Fruit fly (Drosophila melanogaster) whole organism, embryonic: Measurements from ENCODE around the gene BNIP3.

Experiments used
- CG10147 ChIP-seq: fragments of 200-800 bp; sonication (Bioruptor generic); optimal IDR thresholded peaks from 2 replicates; lab custom pipeline; 2019; ENCODE audit warnings: missing biosample characterization, mild to moderate bottlenecking, missing genetic modification characterization, moderate library complexity
- CG13296 ChIP-seq: fragments of 200-800 bp; sonication (Bioruptor generic); optimal IDR thresholded peaks from 3 replicates; lab custom pipeline; 2018; ENCODE audit warnings: missing biosample characterization, mild to moderate bottlenecking, missing genetic modification characterization
- CG13894 ChIP-seq: fragments of 200-800 bp; sonication (Bioruptor generic); optimal IDR thresholded peaks from 3 replicates; lab custom pipeline; 2018; ENCODE audit warnings: missing biosample characterization, mild to moderate bottlenecking, missing genetic modification characterization, moderate library complexity
- CG14441 ChIP-seq: fragments of 200-800 bp; sonication (Bioruptor generic); IDR thresholded peaks from 2 replicates; pipeline ENCODE4 v1.3.6; 2022; ENCODE audit warnings: missing biosample characterization, missing genetic modification characterization
- CG1602 ChIP-seq: fragments of 200-800 bp; sonication (Bioruptor generic); optimal IDR thresholded peaks from 3 replicates; lab custom pipeline; 2016; ENCODE audit warnings: missing biosample characterization, missing genetic modification characterization
- CG17912 ChIP-seq: fragments of 200-800 bp; sonication (Bioruptor generic); optimal IDR thresholded peaks from 2 replicates; lab custom pipeline; 2018; ENCODE audit warnings: missing biosample characterization, mild to moderate bottlenecking, missing genetic modification characterization
- CG18476 ChIP-seq: fragments of 200-800 bp; sonication (Bioruptor generic); optimal IDR thresholded peaks from 2 replicates; lab custom pipeline; 2016; ENCODE audit warnings: missing biosample characterization, mild to moderate bottlenecking, missing genetic modification characterization
- CG3281 ChIP-seq: fragments of 200-800 bp; sonication (Bioruptor generic); optimal IDR thresholded peaks from 3 replicates; lab custom pipeline; 2017; ENCODE audit warnings: missing biosample characterization, mild to moderate bottlenecking, missing genetic modification characterization
- CG4707 ChIP-seq: fragments of 200-800 bp; sonication (Bioruptor generic); optimal IDR thresholded peaks from 2 replicates; lab custom pipeline; 2018; ENCODE audit warnings: missing biosample characterization, mild to moderate bottlenecking, missing genetic modification characterization, moderate library complexity
- CG4854 ChIP-seq: fragments of 200-800 bp; sonication (Bioruptor generic); optimal IDR thresholded peaks from 2 replicates; lab custom pipeline; 2016; ENCODE audit warnings: missing biosample characterization, missing genetic modification characterization, inconsistent platforms
- CG6791 ChIP-seq: fragments of 200-800 bp; sonication (Bioruptor generic); IDR thresholded peaks from 3 replicates; pipeline ENCODE4 v1.3.6; 2022; ENCODE audit warnings: missing biosample characterization, missing genetic modification characterization; ENCODE audit not compliant: partially characterized antibody
- CG7987 ChIP-seq: fragments of 200-800 bp; sonication (Bioruptor generic); optimal IDR thresholded peaks from 2 replicates; lab custom pipeline; 2018; ENCODE audit warnings: missing biosample characterization, mild to moderate bottlenecking, missing genetic modification characterization, moderate library complexity
- CG8924 ChIP-seq: fragments of 200-800 bp; optimal IDR thresholded peaks from 3 replicates; lab custom pipeline; 2019; ENCODE audit warnings: missing biosample characterization, mild to moderate bottlenecking, missing genetic modification characterization, moderate library complexity
- CG9215 ChIP-seq: fragments of 200-800 bp; sonication (Bioruptor generic); IDR thresholded peaks from 2 replicates; pipeline ENCODE4 v1.3.6; 2022; ENCODE audit warnings: missing biosample characterization, missing genetic modification characterization
- CG9727 ChIP-seq: fragments of 200-800 bp; sonication (Bioruptor generic); optimal IDR thresholded peaks from 3 replicates; lab custom pipeline; 2017; ENCODE audit warnings: missing biosample characterization, mild to moderate bottlenecking, missing genetic modification characterization
- Eip74EF ChIP-seq, 2 experiments: fragments of 200-800 bp in 1 of 2; fragments of >200 bp in 1 of 2; sonication (Bioruptor generic) in 1 of 2; optimal IDR thresholded peaks; 2 replicates each; lab custom pipeline; 2017 to 2019; ENCODE audit warnings: missing biosample characterization in 2 of 2, missing genetic modification characterization in 2 of 2, mild to moderate bottlenecking in 1 of 2, moderate library complexity in 1 of 2
- HLHmδ ChIP-seq: fragments of 200-800 bp; sonication (Bioruptor generic); optimal IDR thresholded peaks from 2 replicates; lab custom pipeline; 2018; ENCODE audit warnings: missing biosample characterization, mild to moderate bottlenecking, missing genetic modification characterization, moderate library complexity
- Hand ChIP-seq: fragments of 200-800 bp; sonication (Bioruptor generic); optimal IDR thresholded peaks from 2 replicates; lab custom pipeline; 2017; ENCODE audit warnings: mild to moderate bottlenecking, missing biosample characterization, missing genetic modification reagents, missing genetic modification characterization
- Lhr ChIP-seq: fragments of 200-800 bp; sonication (Bioruptor generic); optimal IDR thresholded peaks from 3 replicates; lab custom pipeline; 2017; ENCODE audit warnings: mild to moderate bottlenecking, missing biosample characterization, missing genetic modification reagents, missing genetic modification characterization
- MBD-R2 ChIP-seq: fragments of 200-800 bp; sonication (Bioruptor generic); IDR thresholded peaks from 2 replicates; pipeline ENCODE4 v1.3.6; 2022; ENCODE audit warnings: missing biosample characterization, missing genetic modification characterization
- Max ChIP-seq: fragments of 200-800 bp; sonication (Bioruptor generic); optimal IDR thresholded peaks from 2 replicates; lab custom pipeline; 2016; ENCODE audit warnings: missing biosample characterization, mild to moderate bottlenecking, missing genetic modification characterization
- Med ChIP-seq: fragments of 200-800 bp; sonication (Bioruptor generic); peaks from one replicate; lab custom pipeline; 2016; ENCODE audit warnings: missing biosample characterization, missing genetic modification characterization, mild to moderate bottlenecking, inconsistent platforms, moderate library complexity
- Ravus ChIP-seq: fragments of 200-800 bp; sonication (Bioruptor generic); IDR thresholded peaks from 2 replicates; pipeline ENCODE4 v1.3.6; 2022; ENCODE audit warnings: missing biosample characterization, missing genetic modification characterization
- Six4 ChIP-seq: fragments of 200-800 bp; sonication (Bioruptor generic); optimal IDR thresholded peaks from 2 replicates; lab custom pipeline; 2016; ENCODE audit warnings: missing biosample characterization, missing genetic modification characterization
- Sry-β ChIP-seq: fragments of 200-800 bp; sonication (Bioruptor generic); optimal IDR thresholded peaks from 2 replicates; lab custom pipeline; 2018; ENCODE audit warnings: missing biosample characterization, mild to moderate bottlenecking, missing genetic modification characterization, moderate library complexity
- cato ChIP-seq: fragments of 200-800 bp; sonication (Bioruptor generic); optimal IDR thresholded peaks from 2 replicates; lab custom pipeline; 2016; ENCODE audit warnings: missing biosample characterization, missing genetic modification characterization, borderline replicate concordance
- corto ChIP-seq: fragments of 200-800 bp; sonication (Bioruptor generic); optimal IDR thresholded peaks from 2 replicates; lab custom pipeline; 2016; ENCODE audit warnings: missing biosample characterization, mild to moderate bottlenecking, missing genetic modification characterization, moderate library complexity
- dan ChIP-seq: fragments of 200-800 bp; sonication (Bioruptor generic); IDR thresholded peaks from 2 replicates; pipeline ENCODE4 v1.3.6; 2022; ENCODE audit warnings: missing biosample characterization, missing genetic modification characterization
- dati ChIP-seq: fragments of 200-800 bp; sonication (Bioruptor generic); IDR thresholded peaks from 2 replicates; pipeline ENCODE4 v1.3.6; 2022; ENCODE audit warnings: missing biosample characterization, missing genetic modification characterization
- gt ChIP-seq: fragments of 200-800 bp; sonication (Bioruptor generic); IDR thresholded peaks from 2 replicates; pipeline ENCODE4 v1.3.6; 2022; ENCODE audit warnings: missing biosample characterization, missing genetic modification characterization
- hkb ChIP-seq, 2 experiments: fragments of 200-800 bp in 1 of 2; fragments of >200 bp in 1 of 2; sonication (Bioruptor generic) in 1 of 2; IDR thresholded peaks in 1 of 2; optimal IDR thresholded peaks in 1 of 2; 2 replicates each; pipeline versions ENCODE4 v1.3.6 to Lab custom; 2017 to 2022; ENCODE audit warnings: missing biosample characterization in 1 of 2, missing genetic modification characterization in 1 of 2
- kni ChIP-seq: fragments of 200-800 bp; sonication (Bioruptor generic); optimal IDR thresholded peaks from 3 replicates; lab custom pipeline; 2017; ENCODE audit warnings: mild to moderate bottlenecking, missing biosample characterization, missing genetic modification reagents, missing genetic modification characterization
- knrl ChIP-seq: fragments of 200-800 bp; sonication (Bioruptor generic); IDR thresholded peaks from 3 replicates; pipeline ENCODE4 v1.3.6; 2022; ENCODE audit warnings: missing biosample characterization, missing genetic modification characterization; ENCODE audit not compliant: partially characterized antibody
- mld ChIP-seq: fragments of 200-800 bp; sonication (Bioruptor generic); IDR thresholded peaks from 3 replicates; pipeline ENCODE4 v1.3.6; 2022; ENCODE audit warnings: missing biosample characterization, missing genetic modification characterization; ENCODE audit not compliant: partially characterized antibody
- oc ChIP-seq: fragments of 200-800 bp; sonication (Bioruptor generic); optimal IDR thresholded peaks from 2 replicates; lab custom pipeline; 2018; ENCODE audit warnings: missing biosample characterization, mild to moderate bottlenecking, missing genetic modification characterization, moderate library complexity
- otp ChIP-seq: fragments of 200-800 bp; sonication (Bioruptor generic); IDR thresholded peaks from 3 replicates; pipeline ENCODE4, ENCODE4 v1.3.6; 2022; ENCODE audit warnings: missing biosample characterization, missing genetic modification characterization
- pan ChIP-seq, 4 experiments: fragments of >200 bp in 3 of 4; fragments of 200-800 bp in 1 of 4; sonication (Bioruptor generic) in 1 of 4; optimal IDR thresholded peaks in 3 of 4; IDR thresholded peaks in 1 of 4; 2 replicates each; pipeline versions ENCODE4 v1.3.6 to Lab custom; 2017 to 2022; ENCODE audit warnings: missing biosample characterization in 2 of 4, missing genetic modification characterization in 2 of 4, mixed read lengths in 1 of 4
- sc ChIP-seq, 3 experiments: fragments of >200 bp in 2 of 3; fragments of 200-800 bp in 1 of 3; sonication (Bioruptor generic) in 1 of 3; optimal IDR thresholded peaks; 2 replicates in 2 of 3; 3 replicates in 1 of 3; lab custom pipeline; 2017; ENCODE audit warnings: mild to moderate bottlenecking in 1 of 3, missing biosample characterization in 1 of 3, missing genetic modification characterization in 1 of 3, missing genetic modification reagents in 1 of 3
- sens ChIP-seq: fragments of 200-800 bp; sonication (Bioruptor generic); peaks from one replicate; lab custom pipeline; 2016; ENCODE audit warnings: missing biosample characterization, missing genetic modification characterization
- sens-2 ChIP-seq: fragments of 200-800 bp; sonication (Bioruptor generic); IDR thresholded peaks from 2 replicates; pipeline ENCODE4 v1.3.6; 2022; ENCODE audit warnings: missing biosample characterization, missing genetic modification characterization
- seq ChIP-seq: fragments of 200-800 bp; sonication (Bioruptor generic); IDR thresholded peaks from 2 replicates; pipeline ENCODE4 v1.3.6; 2022; ENCODE audit warnings: missing biosample characterization, missing genetic modification characterization
- sima ChIP-seq: fragments of 200-800 bp; sonication (Bioruptor generic); optimal IDR thresholded peaks from 2 replicates; lab custom pipeline; 2016; ENCODE audit warnings: missing biosample characterization, missing genetic modification characterization
- slou ChIP-seq: fragments of 200-800 bp; sonication (Bioruptor generic); optimal IDR thresholded peaks from 3 replicates; lab custom pipeline; 2016; ENCODE audit warnings: missing biosample characterization, missing genetic modification characterization
- tll ChIP-seq, 2 experiments: fragments of 200-800 bp in 1 of 2; fragments of >200 bp in 1 of 2; sonication (Bioruptor generic) in 1 of 2; optimal IDR thresholded peaks; 2 replicates each; lab custom pipeline; 2017 to 2019; ENCODE audit warnings: missing biosample characterization in 2 of 2, missing genetic modification characterization in 2 of 2, mild to moderate bottlenecking in 1 of 2, moderate library complexity in 1 of 2
- toy ChIP-seq: fragments of 200-800 bp; sonication (Bioruptor generic); IDR thresholded peaks from 2 replicates; pipeline ENCODE4 v1.3.6; 2022; ENCODE audit warnings: missing biosample characterization, missing genetic modification characterization
- ttk ChIP-seq: fragments of 200-800 bp; sonication (Bioruptor generic); IDR thresholded peaks from 2 replicates; pipeline ENCODE4 v2.1.2; 2022; ENCODE audit warnings: missing biosample characterization, missing genetic modification characterization
- wek ChIP-seq: fragments of 200-800 bp; sonication (Bioruptor generic); optimal IDR thresholded peaks from 3 replicates; lab custom pipeline; 2018; ENCODE audit warnings: missing biosample characterization, mild to moderate bottlenecking, missing genetic modification characterization, moderate library complexity
- yki ChIP-seq: fragments of >200 bp; optimal IDR thresholded peaks from 3 replicates; lab custom pipeline; 2018

The BNIP3 gene

DNA sequence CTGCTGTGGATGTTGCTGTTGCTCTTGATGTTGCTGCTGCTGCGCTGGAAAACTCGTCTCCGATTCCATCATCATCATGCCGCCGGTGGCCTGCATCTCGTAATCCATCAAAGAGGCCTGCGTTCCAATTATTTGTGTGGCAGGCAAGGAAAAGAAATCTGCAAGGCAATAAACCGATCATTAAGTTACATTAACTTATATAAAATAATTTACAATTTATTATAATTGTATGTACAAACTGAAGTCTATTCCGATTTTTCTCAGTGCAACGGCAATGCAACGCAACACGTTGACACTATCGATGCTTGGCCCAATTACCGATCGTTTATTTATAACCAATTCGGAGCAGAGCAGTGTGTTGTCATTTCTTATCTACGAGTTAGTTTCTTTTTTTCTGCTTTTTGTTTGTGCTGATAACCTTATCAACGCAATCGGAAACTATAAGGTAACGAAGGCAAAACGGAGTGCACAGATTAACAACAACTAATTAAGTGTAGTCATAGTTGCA, 48.1 kb downstream of the BNIP3 start (continued):
- TF ChIP-seq kni (GFP tag; lab: Kevin White, UChicago) (no peak), CG13296 (GFP tag; lab: Kevin White, UChicago) (peak; percentile 32), CG4707 (GFP tag; lab: Kevin White, UChicago) (peak; percentile 53), corto (GFP tag; lab: Kevin White, UChicago) (no peak), Six4 (GFP tag; lab: Kevin White, UChicago) (peak; percentile 54), Ravus (GFP tag; lab: Robert Waterston, UW) (no peak), CG6791 (no peak), CG1602 (GFP tag; lab: Kevin White, UChicago) (peak; percentile 8), CG8924 (tag; lab: Kevin White, UChicago) (peak; percentile 60), CG10147 (GFP tag; lab: Kevin White, UChicago) (peak; percentile 23), CG18476 (GFP tag; lab: Kevin White, UChicago) (peak; percentile 6), knrl (GFP tag; lab: Robert Waterston, UW) (no peak), wek (GFP tag; lab: Kevin White, UChicago) (peak; percentile 23), Eip74EF (GFP tag; optimal IDR thresholded peaks at IDR 0.05; lab: Kevin White, UChicago) (peak in 1 of 2 experiments; percentile 1), dan (GFP tag; lab: Robert Waterston, UW) (no peak), CG3281 (peak; percentile 33), hkb (optimal IDR thresholded peaks at IDR 0.05; lab: Kevin White, UChicago) (no peak), hkb (GFP tag; IDR thresholded peaks at IDR 0.05; lab: Robert Waterston, UW) (peak; percentile 84), sens (GFP tag; lab: Kevin White, UChicago) (peak; percentile 26), slou (no peak), pan (optimal IDR thresholded peaks at IDR 0.05; lab: Kevin White, UChicago) (no peak), pan (GFP tag; optimal IDR thresholded peaks at IDR 0.05 in 1 of 2, IDR thresholded peaks at IDR 0.05 in 1 of 2) (peak in 1 of 2 experiments; percentile 69), CG17912 (GFP tag; lab: Kevin White, UChicago) (no peak), sc (optimal IDR thresholded peaks at IDR 0.05; lab: Kevin White, UChicago) (no peak), sc (GFP tag; optimal IDR thresholded peaks at IDR 0.05; lab: Kevin White, UChicago) (peak; percentile 14), seq (GFP tag; lab: Robert Waterston, UW) (peak; percentile 69), CG4854 (GFP tag; lab: Kevin White, UChicago) (no peak), ttk (peak; percentile 53; the same call in 1 of the 2 replicates), Max (peak; percentile 55), otp (GFP tag; lab: Robert Waterston, UW) (no peak), CG14441 (peak; percentile 68), CG13894 (no peak), MBD-R2 (GFP tag; lab: Robert Waterston, UW) (peak; percentile 30; the same call in 1 of the 2 replicates), tll (GFP tag; optimal IDR thresholded peaks at IDR 0.05; lab: Kevin White, UChicago) (no peak), Sry-β (no peak), Lhr (GFP tag; lab: Kevin White, UChicago) (no peak), sima (GFP tag; lab: Kevin White, UChicago) (no peak), sens-2 (GFP tag; lab: Robert Waterston, UW) (peak; percentile 44; the same call in 1 of the 2 replicates), HLHmδ (GFP tag; lab: Kevin White, UChicago) (no peak), cato (GFP tag; lab: Kevin White, UChicago) (no peak), CG9727 (GFP tag; lab: Kevin White, UChicago) (peak; percentile 24), oc (tag; lab: Kevin White, UChicago) (peak; percentile 14), yki (lab: Kevin White, UChicago) (no peak), Med (peak; percentile 76), CG9215 (no peak), toy (no peak), CG7987 (GFP tag; lab: Kevin White, UChicago) (peak; percentile 5), mld (GFP tag; lab: Robert Waterston, UW) (no peak), gt (GFP tag; lab: Robert Waterston, UW) (no peak), Hand (GFP tag; lab: Kevin White, UChicago) (peak; percentile 9), dati (GFP tag; lab: Robert Waterston, UW) (peak; percentile 63; the same call in 1 of the 2 replicates)
